Worm (Caenorhabditis elegans): Measurements from ENCODE around the gene srg-27.

srg-27 gene

ce11 chrV:5358772-5359171 is 19.2 kb downstream of the srg-27 start, which contains the start of gene nhr-216:
nhr-216 (minus strand) TSS chrV:5358872.
- TF ChIP-seq sea-1 (GFP tag; conservative IDR thresholded peaks at IDR 0.05) (no peak), pes-1 (GFP tag; IDR thresholded peaks at IDR 0.05) (no peak), hmbx-1 (tag; optimal IDR thresholded peaks at IDR 0.05) (no peak), hmg-4 (GFP tag; optimal IDR thresholded peaks at IDR 0.05) (no peak), F13C5.2 (tag; optimal IDR thresholded peaks at IDR 0.05) (no peak), ama-1 (optimal IDR thresholded peaks at IDR 0.05) (no peak), ceh-13 (GFP tag; optimal IDR thresholded peaks at IDR 0.05) (no peak), hnd-1 (tag; optimal IDR thresholded peaks at IDR 0.05) (no peak), aly-1 (tag; optimal IDR thresholded peaks at IDR 0.05) (no peak), scrt-1 (GFP tag; IDR thresholded peaks at IDR 0.05) (no peak), ets-7 (tag; optimal IDR thresholded peaks at IDR 0.05) (no peak), tbx-11 (GFP tag; IDR thresholded peaks at IDR 0.05) (no peak)

ce11 chrV:5362220-5362619 is 22.6 kb downstream of the srg-27 start:
- TF ChIP-seq F13C5.2 (tag; optimal IDR thresholded peaks at IDR 0.05) (no peak), hmbx-1 (tag; optimal IDR thresholded peaks at IDR 0.05) (no peak), pes-1 (GFP tag; IDR thresholded peaks at IDR 0.05) (no peak), scrt-1 (GFP tag; IDR thresholded peaks at IDR 0.05) (no peak), flt-1 (GFP tag; IDR thresholded peaks at IDR 0.05) (no peak), hnd-1 (tag; optimal IDR thresholded peaks at IDR 0.05) (no peak), ceh-13 (GFP tag; optimal IDR thresholded peaks at IDR 0.05) (no peak)

- TF ChIP-seq flt-1 (GFP tag; IDR thresholded peaks at IDR 0.05), result no peak
- no peak for TF ChIP-seq hmg-4 (GFP tag; optimal IDR thresholded peaks at IDR 0.05)
- no peak for TF ChIP-seq tra-4 (tag; optimal IDR thresholded peaks at IDR 0.05)
- no peak for TF ChIP-seq tbx-11 (GFP tag; IDR thresholded peaks at IDR 0.05)
- TF ChIP-seq F13C5.2 (tag; optimal IDR thresholded peaks at IDR 0.05), result no peak
- TF ChIP-seq ets-7 (tag; optimal IDR thresholded peaks at IDR 0.05), result no peak
- no peak for TF ChIP-seq ama-1 (optimal IDR thresholded peaks at IDR 0.05)
- no peak for TF ChIP-seq aly-1 (tag; optimal IDR thresholded peaks at IDR 0.05)
- TF ChIP-seq sea-1 (GFP tag; conservative IDR thresholded peaks at IDR 0.05), result no peak
Measured at ce11 chrV:5364863-5365262, 25.3 kb downstream of the srg-27 start, which contains the start of gene T09D3.8. T09D3.8 (plus strand) TSS chrV:5365163.

- TF ChIP-seq tbx-37 (GFP tag; conservative IDR thresholded peaks at IDR 0.05), result no peak
- no peak for TF ChIP-seq hmg-4 (GFP tag; optimal IDR thresholded peaks at IDR 0.05)
- no peak for TF ChIP-seq scrt-1 (GFP tag; IDR thresholded peaks at IDR 0.05)
- TF ChIP-seq hnd-1 (tag; optimal IDR thresholded peaks at IDR 0.05), result no peak
- no peak for TF ChIP-seq aly-1 (tag; optimal IDR thresholded peaks at IDR 0.05)
- no peak for TF ChIP-seq tra-4 (tag; optimal IDR thresholded peaks at IDR 0.05)
Measured at ce11 chrV:5368792-5369191, 29.2 kb downstream of the srg-27 start, which contains the start of gene T09D3.9. T09D3.9 (minus strand) TSS chrV:5368892.

ce11 chrV:5372118-5372517 is 32.5 kb downstream of the srg-27 start, which contains the start of gene C35A11.3:
C35A11.3 (plus strand) TSS chrV:5372418.
- TF ChIP-seq ets-7 (tag; optimal IDR thresholded peaks at IDR 0.05), result no peak

- TF ChIP-seq ceh-13 (GFP tag; optimal IDR thresholded peaks at IDR 0.05) (no peak), aly-1 (tag; optimal IDR thresholded peaks at IDR 0.05) (no peak), sea-1 (GFP tag; conservative IDR thresholded peaks at IDR 0.05) (no peak), tbx-37 (GFP tag; conservative IDR thresholded peaks at IDR 0.05) (no peak), flt-1 (GFP tag; IDR thresholded peaks at IDR 0.05) (no peak), ets-7 (tag; optimal IDR thresholded peaks at IDR 0.05) (no peak), pes-1 (GFP tag; IDR thresholded peaks at IDR 0.05) (no peak), tbx-11 (GFP tag; IDR thresholded peaks at IDR 0.05) (no peak), ama-1 (optimal IDR thresholded peaks at IDR 0.05) (no peak), hnd-1 (tag; optimal IDR thresholded peaks at IDR 0.05) (no peak), scrt-1 (GFP tag; IDR thresholded peaks at IDR 0.05) (no peak), tra-4 (tag; optimal IDR thresholded peaks at IDR 0.05) (no peak), ceh-36 (tag; optimal IDR thresholded peaks at IDR 0.05) (no peak), hmbx-1 (tag; optimal IDR thresholded peaks at IDR 0.05) (no peak)
Measured at ce11 chrV:5385914-5386493, 46.4 kb downstream of the srg-27 start, which contains the start of gene C35A11.2. C35A11.2 (plus strand) TSS chrV:5386299.
